Fruit fly (Drosophila melanogaster): ENCODE data around the gene Fum2.
A peak's percentile ranks its signal among the peaks of the same experiment; 100 is the strongest.

Fum2 gene

DNA sequence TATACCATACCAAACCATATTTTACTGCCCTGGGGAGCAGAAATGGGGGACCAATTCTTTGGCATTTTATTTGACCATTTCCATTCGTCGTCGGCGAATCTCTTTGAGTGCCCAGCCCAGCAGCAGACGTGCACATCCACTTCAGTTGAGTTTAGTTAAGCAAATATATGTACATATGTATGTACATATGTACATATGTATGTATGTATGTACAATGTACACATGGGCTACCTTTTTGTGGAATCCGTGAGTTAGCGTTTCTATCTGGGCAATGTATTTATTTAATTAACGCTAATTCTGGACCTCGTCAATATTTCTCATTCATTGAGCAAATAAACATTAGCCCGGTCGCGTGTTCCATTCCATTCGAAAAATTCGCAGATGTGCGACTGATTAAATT is 38.4 kb downstream of the Fum2 start:
- no peak for TF ChIP-seq dimm (GFP tag; IDR thresholded peaks at IDR 0.05)
- no peak for TF ChIP-seq br (optimal IDR thresholded peaks at IDR 0.05)
- TF ChIP-seq lov (optimal IDR thresholded peaks at IDR 0.05) = no peak
- no peak for TF ChIP-seq lov (GFP tag; IDR thresholded peaks at IDR 0.05)
- no peak for TF ChIP-seq lola (GFP tag; optimal IDR thresholded peaks at IDR 0.05)
- TF ChIP-seq Sry-β (GFP tag; optimal IDR thresholded peaks at IDR 0.05) = no peak
- no peak for TF ChIP-seq ttk (GFP tag; IDR thresholded peaks at IDR 0.05)
- no peak for TF ChIP-seq B-H2 (GFP tag; optimal IDR thresholded peaks at IDR 0.05)
- no peak for TF ChIP-seq CG3838 (GFP tag; optimal IDR thresholded peaks at IDR 0.05)
- TF ChIP-seq CG4707 (GFP tag; optimal IDR thresholded peaks at IDR 0.05) = no peak
- TF ChIP-seq CG16815 (GFP tag; optimal IDR thresholded peaks at IDR 0.05) = no peak
- peak; percentile 40 for TF ChIP-seq CG18599 (GFP tag; optimal IDR thresholded peaks at IDR 0.05)
- no peak for TF ChIP-seq NfI (GFP tag; optimal IDR thresholded peaks at IDR 0.05)
- TF ChIP-seq lab (GFP tag; optimal IDR thresholded peaks at IDR 0.05) = peak; percentile 46
- no peak for TF ChIP-seq Drgx (GFP tag; IDR thresholded peaks at IDR 0.05)
- no peak for TF ChIP-seq lilli (GFP tag; optimal IDR thresholded peaks at IDR 0.05)
- no peak for TF ChIP-seq p53 (GFP tag; optimal IDR thresholded peaks at IDR 0.05)
- no peak for TF ChIP-seq Doc2 (GFP tag; IDR thresholded peaks at IDR 0.05)
- TF ChIP-seq Trl (optimal IDR thresholded peaks at IDR 0.05) = no peak
- no peak for TF ChIP-seq Trl (GFP tag; optimal IDR thresholded peaks at IDR 0.05)
- no peak for TF ChIP-seq BtbVII (GFP tag; optimal IDR thresholded peaks at IDR 0.05)
- peak; percentile 8 for TF ChIP-seq sug (tag; optimal IDR thresholded peaks at IDR 0.05)
- TF ChIP-seq CG13123 (GFP tag; optimal IDR thresholded peaks at IDR 0.05) = no peak
- TF ChIP-seq CG15696 (tag; optimal IDR thresholded peaks at IDR 0.05) = peak; percentile 18
- TF ChIP-seq Adf1 (GFP tag; IDR thresholded peaks at IDR 0.05) = no peak
- no peak for TF ChIP-seq CG10654 (GFP tag; optimal IDR thresholded peaks at IDR 0.05)
- no peak for TF ChIP-seq Ptx1 (GFP tag; IDR thresholded peaks at IDR 0.05)
- no peak for TF ChIP-seq crp (GFP tag; optimal IDR thresholded peaks at IDR 0.05)
- no peak for TF ChIP-seq CG3163 (GFP tag; optimal IDR thresholded peaks at IDR 0.05)
- no peak for TF ChIP-seq ftz-f1 (GFP tag; optimal IDR thresholded peaks at IDR 0.05)
- TF ChIP-seq CG15514 (GFP tag; optimal IDR thresholded peaks at IDR 0.05) = peak; percentile 27
- TF ChIP-seq CG5245 (GFP tag; optimal IDR thresholded peaks at IDR 0.05) = no peak
- no peak for TF ChIP-seq pho (GFP tag; optimal IDR thresholded peaks at IDR 0.05)
- no peak for TF ChIP-seq crol (GFP tag; IDR thresholded peaks at IDR 0.05)
- TF ChIP-seq CG17802 (tag; optimal IDR thresholded peaks at IDR 0.05) = no peak
- TF ChIP-seq Sin3A (optimal IDR thresholded peaks at IDR 0.05) = no peak
- TF ChIP-seq HLH4C (GFP tag; IDR thresholded peaks at IDR 0.05; ENCODE audit: partially characterized antibody) = no peak
- TF ChIP-seq ash1 (GFP tag; optimal IDR thresholded peaks at IDR 0.05) = no peak
- no peak for TF ChIP-seq fru (optimal IDR thresholded peaks at IDR 0.05)
- TF ChIP-seq disco-r (GFP tag; optimal IDR thresholded peaks at IDR 0.05) = no peak
- TF ChIP-seq ewg (GFP tag; optimal IDR thresholded peaks at IDR 0.05) = no peak
- no peak for TF ChIP-seq Dek (tag; optimal IDR thresholded peaks at IDR 0.05)
- TF ChIP-seq fd3F (GFP tag; optimal IDR thresholded peaks at IDR 0.05) = no peak
- no peak for TF ChIP-seq Lhr (GFP tag; optimal IDR thresholded peaks at IDR 0.05)
- TF ChIP-seq sob (GFP tag; IDR thresholded peaks at IDR 0.05) = peak; percentile 28; the same call in 1 of the 2 replicates
- TF ChIP-seq danr (GFP tag; IDR thresholded peaks at IDR 0.05) = no peak
- TF ChIP-seq CG9609 (GFP tag; optimal IDR thresholded peaks at IDR 0.05) = no peak
- no peak for TF ChIP-seq kay (GFP tag; optimal IDR thresholded peaks at IDR 0.05)
- TF ChIP-seq ERR (GFP tag; optimal IDR thresholded peaks at IDR 0.05) = no peak
- no peak for TF ChIP-seq Dref (GFP tag; IDR thresholded peaks at IDR 0.05)
- TF ChIP-seq CG6254 (GFP tag; optimal IDR thresholded peaks at IDR 0.05) = no peak
- no peak for TF ChIP-seq yki (optimal IDR thresholded peaks at IDR 0.05)
- TF ChIP-seq dan (GFP tag; IDR thresholded peaks at IDR 0.05) = no peak
- no peak for TF ChIP-seq Ada2b (GFP tag; IDR thresholded peaks at IDR 0.05)
